Worm (Caenorhabditis elegans) whole organism, dauer: ENCODE results near the gene F53E4.2.
"Not testable (repeated sequence)": the region's sequence is repeated elsewhere in the genome, so short reads cannot be mapped to it uniquely, and the experiment has no call there.

ENCODE experiments used
- unc-62 ChIP-seq: sonication (generic microtip); optimal IDR thresholded peaks from 2 replicates; lab custom pipeline; 2017; ENCODE audit warnings: missing biosample characterization, missing genetic modification reagents, missing genetic modification characterization

Gene F53E4.2

DNA sequence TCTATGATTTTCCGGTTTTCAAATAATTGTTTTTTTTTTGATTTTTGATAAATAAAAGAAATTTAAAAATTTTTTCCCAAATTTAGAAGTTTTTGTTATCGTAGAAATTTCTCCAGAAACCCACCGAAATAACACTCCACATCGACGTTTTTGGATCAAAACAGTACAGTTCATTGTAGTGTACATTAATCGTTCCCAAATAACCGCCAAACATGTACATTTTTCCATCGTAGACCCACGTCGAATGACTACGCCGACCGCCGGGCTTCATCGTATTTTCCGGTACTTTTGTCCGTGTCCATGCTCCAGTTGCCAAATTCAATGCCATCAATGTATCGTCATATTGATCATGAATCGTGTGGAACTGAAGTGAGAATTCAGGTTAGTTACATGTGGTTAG is at the start of gene F53E4.2:
TSS of gene F53E4.2 (plus strand) at position 301 of the 400 bp plus-strand sequence.
- TF ChIP-seq unc-62 (GFP tag; lab: Kevin White, UChicago), result no peak

DNA sequence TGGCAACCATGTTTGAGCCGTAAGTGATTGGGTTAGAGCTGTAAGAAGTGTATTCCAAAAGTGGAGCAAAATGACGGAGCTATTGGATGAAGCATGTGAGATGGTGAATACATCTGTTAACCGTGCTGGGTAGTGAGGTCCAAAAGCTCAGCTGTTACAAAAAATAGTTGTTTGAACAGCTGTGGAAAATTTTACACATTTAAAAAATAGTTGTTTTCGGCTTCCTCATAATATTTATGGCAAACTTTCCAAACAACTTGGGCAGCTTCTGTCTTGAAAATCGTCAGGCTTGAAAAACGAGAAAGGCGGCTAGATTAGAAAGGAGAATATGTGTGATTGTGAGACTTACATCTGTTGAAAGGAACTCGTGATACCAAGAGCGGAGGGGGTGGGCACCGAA is 49.2 kb upstream of the F53E4.2 start, which contains the start of gene fbxa-154:
TSS of gene fbxa-154 (minus strand) at position 101 of the 400 bp plus-strand sequence.
- TF ChIP-seq unc-62 (GFP tag; lab: Kevin White, UChicago), result no peak

DNA sequence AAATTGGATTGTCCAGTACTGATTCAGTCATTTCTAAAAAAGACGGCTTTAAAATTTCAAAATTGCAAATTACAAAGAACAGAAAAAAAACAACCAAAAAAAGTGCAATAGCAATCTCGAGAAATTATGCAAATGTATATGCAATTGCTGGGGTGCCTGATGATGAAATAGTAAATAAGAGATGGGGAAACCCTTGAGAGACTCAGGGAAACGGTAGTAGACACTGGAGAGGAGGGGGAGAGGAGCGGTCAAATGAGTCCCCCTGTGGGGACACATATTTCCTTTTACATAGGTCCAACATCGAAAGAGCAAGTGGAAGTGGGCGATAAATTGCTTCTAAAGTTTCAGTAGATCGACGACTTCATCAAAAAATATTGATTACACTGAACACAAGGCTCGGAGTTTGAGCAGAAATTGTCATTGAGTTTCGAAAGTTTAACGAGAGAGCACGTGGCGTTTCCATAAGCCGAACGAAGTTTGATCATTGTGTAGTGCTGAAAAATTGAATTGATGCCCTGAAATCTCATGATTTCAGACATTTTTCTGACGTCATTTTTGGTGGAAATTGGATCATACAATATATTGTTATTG is 43.8 kb upstream of the F53E4.2 start, which contains the start of the genes fbxa-153 and str-12:
TSS of gene fbxa-153 (minus strand) at position 35 of the 591 bp plus-strand sequence.
TSS of gene str-12 (plus strand) at position 541 of the 591 bp plus-strand sequence.
- TF ChIP-seq unc-62 (GFP tag; lab: Kevin White, UChicago), result no peak

DNA sequence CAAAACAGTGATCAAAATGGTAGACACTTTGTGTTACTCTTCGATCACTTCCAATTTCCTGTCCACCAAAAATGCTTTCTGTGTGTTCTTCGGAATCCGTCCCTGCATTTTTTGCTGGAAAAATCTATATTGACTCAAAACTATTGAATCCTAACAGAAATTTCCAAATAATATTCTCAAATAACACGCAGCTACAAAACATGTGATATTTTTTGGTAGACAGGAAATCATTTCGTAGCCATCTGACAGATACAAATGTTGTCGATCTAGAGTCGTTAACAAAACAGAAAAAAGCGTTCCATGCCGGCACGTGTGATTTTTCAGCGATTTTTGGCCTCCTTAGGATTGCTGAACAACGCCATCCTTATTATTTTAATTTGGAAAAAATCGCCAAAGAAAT is 41.3 kb upstream of the F53E4.2 start, which contains the start of gene str-263:
TSS of gene str-263 (plus strand) at position 301 of the 400 bp plus-strand sequence.
- no peak for TF ChIP-seq unc-62 (GFP tag; lab: Kevin White, UChicago)

DNA sequence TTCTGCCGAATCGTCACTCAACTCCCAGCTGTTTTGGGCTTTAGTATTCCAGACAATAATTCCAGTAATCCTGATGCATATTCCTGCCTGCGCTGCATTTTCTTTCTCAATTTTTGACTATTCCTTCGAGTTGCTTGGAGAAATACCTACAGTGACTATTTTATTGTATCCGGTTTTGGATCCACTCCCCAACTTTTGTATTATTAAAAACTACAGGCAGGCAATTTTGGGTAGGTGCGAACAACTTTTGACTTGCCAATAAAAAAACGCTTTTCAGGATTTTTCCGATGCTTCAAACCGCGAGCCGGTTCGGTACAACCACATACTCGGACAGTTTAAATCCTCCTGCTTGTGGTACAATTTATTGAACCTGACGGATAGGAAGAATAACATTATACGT is 39.7 kb upstream of the F53E4.2 start:
- no peak for TF ChIP-seq unc-62 (GFP tag; lab: Kevin White, UChicago)

DNA sequence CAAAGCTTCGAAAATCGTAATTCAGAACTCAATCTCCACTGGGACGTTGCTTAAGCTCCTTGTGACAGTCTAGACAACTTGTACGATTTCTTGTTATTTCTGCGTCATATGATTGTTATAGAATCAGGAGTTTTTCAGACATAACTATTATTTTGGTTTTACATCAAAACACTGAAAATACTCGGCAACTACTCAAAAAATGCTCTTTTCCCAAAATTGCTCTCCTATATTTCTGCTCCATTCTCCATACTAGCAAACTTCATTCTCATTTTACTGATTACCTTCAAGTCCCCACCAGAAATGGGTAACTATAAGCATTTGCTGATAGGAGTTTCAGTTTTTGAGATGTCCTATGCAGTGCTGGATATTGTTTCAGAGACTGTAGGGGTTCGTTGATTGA is 32.7 kb upstream of the F53E4.2 start, which contains the start of gene C55A1.1:
TSS of gene C55A1.1 (plus strand) at position 301 of the 400 bp plus-strand sequence.
- TF ChIP-seq unc-62 (GFP tag; lab: Kevin White, UChicago), result no peak

DNA sequence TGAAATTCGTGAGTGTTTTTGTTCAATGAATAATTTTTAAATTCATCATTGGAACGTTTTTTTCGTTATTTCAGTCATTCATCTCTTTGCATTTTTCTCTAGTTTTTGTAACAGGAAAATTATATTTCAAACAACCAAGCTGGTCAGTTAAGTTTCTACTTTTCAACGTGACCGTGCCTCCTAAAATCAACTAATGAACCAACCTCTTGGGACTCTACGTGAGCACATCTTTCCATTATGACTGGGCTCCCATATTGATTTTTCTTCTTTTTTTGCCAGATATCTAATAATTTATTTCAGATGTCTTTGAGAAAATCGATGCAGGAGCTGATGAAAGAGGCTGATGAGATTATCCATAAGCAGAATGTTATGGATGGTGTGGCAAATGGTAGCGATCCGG is 28.7 kb upstream of the F53E4.2 start, which contains the start of gene C55A1.11:
TSS of gene C55A1.11 (plus strand) at position 301 of the 400 bp plus-strand sequence.
- TF ChIP-seq unc-62 (GFP tag; lab: Kevin White, UChicago), result no peak

DNA sequence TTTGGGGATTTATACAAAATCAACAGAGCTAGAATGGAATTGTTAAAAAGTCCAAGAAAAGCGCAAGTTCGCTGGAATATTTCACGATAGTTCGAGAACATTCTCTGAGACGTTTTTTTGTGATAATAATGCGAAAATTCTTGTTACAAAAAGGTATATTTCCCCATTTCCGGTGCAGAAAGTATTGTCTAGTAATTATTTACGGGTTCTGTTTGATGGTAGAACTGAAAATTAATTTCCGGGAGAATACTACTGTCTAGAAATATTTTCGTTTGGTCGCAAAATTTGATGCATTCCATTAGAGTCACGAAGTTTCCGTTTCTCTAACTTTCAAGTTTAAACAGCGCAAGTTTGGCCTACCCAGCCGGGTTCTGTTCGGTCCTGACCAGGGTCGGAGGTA is 24.7 kb upstream of the F53E4.2 start, which contains the start of gene str-248:
TSS of gene str-248 (minus strand) at position 101 of the 400 bp plus-strand sequence.
- no peak for TF ChIP-seq unc-62 (GFP tag; lab: Kevin White, UChicago)

DNA sequence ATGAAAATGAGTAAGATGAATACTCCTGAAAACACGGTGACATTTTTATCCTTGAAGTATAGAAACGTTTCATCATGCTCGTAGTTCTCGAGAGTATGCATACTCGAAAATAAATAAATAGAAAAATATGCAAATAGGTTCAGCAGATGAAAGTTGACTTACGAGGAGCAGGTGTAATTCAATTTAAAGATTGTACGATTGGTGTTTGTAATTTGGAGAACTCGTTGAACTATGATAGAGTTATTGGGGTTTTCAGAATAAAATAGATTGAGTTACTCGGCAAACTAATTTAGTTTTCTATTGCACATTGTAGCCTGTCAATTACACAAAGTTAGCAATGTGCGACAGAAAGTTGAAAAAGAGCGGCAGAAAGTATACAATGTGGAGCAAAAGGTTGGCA is 15.4 kb upstream of the F53E4.2 start, which contains the start of gene srz-44:
TSS of gene srz-44 (minus strand) at position 101 of the 400 bp plus-strand sequence.
- no peak for TF ChIP-seq unc-62 (GFP tag; lab: Kevin White, UChicago)

DNA sequence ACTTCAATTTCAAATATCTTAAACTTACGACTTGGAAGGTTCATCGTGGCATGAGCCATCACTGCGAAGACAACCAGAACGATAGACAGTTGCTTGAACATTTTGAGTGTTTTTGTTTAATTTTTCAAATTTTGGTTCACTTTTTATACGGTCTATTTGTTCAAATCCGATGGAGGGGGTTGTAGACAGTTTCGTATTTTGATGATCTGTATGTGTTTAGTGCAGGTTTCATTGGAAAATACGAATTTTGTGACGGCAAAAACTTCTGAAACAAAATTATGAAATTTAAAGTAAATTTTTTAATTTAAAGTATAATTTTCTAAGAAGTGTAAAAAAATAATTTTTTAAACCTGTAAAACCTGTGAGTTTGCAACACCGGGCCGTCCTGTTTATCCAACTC is 11.0 kb upstream of the F53E4.2 start, which contains the start of gene C55A1.4:
TSS of gene C55A1.4 (minus strand) at position 101 of the 400 bp plus-strand sequence.
- TF ChIP-seq unc-62 (GFP tag; lab: Kevin White, UChicago), result not testable (repeated sequence)

DNA sequence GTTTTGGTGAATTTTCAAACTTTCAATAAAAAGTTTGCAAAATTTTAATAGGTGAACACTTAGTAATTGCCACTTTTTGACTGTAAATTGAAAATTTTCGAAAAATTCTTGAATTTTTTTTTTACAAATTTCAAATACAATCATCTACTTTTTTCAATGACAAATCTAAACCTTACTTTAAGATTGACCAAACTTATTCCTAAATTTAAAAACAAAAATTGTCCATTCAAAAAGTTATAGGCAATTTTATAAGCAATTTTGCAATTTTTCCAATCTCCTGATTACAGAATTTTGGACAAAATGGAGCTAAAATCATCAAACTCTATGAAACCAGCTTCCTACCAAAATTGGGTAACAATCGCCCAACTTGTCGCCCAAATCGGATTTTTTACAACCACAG is 9.6 kb upstream of the F53E4.2 start, which contains the start of gene str-23:
TSS of gene str-23 (plus strand) at position 301 of the 400 bp plus-strand sequence.
- TF ChIP-seq unc-62 (GFP tag; lab: Kevin White, UChicago), result no peak

DNA sequence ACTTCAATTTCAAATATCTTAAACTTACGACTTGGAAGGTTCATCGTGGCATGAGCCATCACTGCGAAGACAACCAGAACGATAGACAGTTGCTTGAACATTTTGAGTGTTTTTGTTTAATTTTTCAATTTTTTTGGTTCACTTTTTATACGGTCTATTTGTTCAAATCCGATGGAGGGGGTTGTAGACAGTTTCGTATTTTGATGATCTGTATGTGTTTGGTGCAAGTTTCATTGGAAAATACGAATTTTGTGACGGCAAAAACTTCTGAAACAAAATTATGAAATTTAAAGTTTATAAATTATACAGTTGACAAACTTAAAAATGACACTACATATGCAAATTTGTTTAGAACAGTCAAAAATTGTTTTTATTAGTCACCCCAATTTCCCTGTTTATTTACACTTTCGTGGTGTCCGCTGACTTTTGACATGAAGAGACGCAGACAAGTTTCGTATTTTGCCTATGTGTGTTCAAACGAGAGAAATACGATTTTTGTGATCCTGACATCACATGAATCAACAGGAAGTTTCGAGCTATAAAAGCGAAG is 6.6 kb upstream of the F53E4.2 start, which contains the start of the genes C55A1.7 and C55A1.6:
TSS of gene C55A1.7 (minus strand) at position 101 of the 550 bp plus-strand sequence.
TSS of gene C55A1.6 (plus strand) at position 500 of the 550 bp plus-strand sequence.
- not testable (repeated sequence) for TF ChIP-seq unc-62 (GFP tag; lab: Kevin White, UChicago)

DNA sequence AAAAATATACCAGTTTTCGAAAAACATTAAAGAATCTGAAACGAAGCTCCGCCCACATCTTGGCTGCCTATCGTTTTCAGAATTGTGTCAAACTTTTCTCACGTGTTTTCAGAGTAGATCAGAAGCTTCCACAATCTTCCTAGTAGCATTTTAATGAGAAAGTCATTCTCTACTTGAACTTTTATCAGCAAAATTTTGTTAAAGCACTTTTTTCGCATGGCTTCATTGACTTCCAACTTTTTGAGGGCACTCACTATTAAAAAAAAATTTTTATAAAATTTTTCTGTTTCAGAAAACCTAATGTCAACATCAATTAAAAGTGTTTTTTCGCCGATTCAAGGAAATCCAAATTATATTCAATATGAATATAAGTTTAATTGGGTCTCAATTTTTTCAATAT is 4.1 kb upstream of the F53E4.2 start, which contains the start of gene sru-42:
TSS of gene sru-42 (plus strand) at position 301 of the 400 bp plus-strand sequence.
- no peak for TF ChIP-seq unc-62 (GFP tag; lab: Kevin White, UChicago)

DNA sequence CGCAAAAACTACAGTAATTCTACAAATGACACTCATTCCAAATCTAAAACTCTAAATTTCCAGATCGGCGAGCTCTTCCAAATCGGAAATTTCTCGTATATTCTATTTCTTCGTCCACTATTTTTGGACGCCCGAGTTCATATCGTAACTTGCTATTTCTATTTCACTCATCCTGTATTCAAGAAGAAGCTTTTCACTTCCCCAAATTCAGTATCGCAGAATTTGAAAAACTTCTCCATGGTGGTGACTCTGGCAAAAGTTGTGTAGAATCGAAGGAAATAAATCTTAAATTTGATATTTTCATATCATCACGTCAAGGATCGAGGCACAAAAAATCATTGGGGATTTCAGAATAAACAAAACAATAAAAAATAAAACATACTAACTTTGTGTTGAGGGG is 2.1 kb upstream of the F53E4.2 start:
- no peak for TF ChIP-seq unc-62 (GFP tag; lab: Kevin White, UChicago)

DNA sequence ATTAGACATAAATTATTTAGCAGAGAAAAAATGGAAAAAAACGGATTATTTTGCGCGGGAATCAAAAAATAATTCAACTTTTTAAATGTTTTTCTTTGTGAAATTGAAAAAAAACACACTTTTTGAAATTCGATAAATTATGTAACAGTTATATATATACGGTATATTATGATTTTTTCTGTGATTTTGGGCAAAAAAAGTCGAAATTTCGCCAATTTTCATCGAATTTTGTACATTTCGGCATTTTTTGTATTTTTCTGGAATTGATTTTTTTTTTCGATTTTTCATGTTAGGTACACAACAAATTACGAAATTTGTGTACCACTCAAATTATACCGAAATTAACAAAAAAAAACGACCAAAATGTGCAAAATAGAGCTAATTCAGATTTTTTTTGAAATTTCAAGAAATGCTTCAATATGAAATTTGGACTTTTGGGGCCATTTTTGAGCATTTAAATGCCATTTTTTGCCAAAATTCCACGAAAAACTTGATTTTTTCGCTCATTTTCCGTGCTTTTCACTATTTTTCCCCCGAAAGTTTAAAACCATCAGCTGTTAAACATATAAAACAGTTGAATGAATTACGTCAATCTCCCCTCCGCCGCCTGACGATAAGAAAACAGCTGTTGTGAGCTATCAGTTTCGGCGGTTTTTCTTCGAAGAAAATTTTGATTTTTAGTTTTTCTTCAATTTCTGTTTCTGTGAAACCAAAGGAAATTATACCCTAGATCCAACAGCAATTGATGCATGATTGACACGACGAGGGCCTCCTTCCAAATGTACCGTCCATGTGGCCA is 4.2 kb downstream of the F53E4.2 start:
- TF ChIP-seq unc-62 (GFP tag; lab: Kevin White, UChicago), result no peak
